Worm (Caenorhabditis elegans) whole organism, late embryonic: ENCODE results near the gene abi-1.

Experiments
- C08G9.2 ChIP-seq: sonication (generic microtip); optimal IDR thresholded peaks from 2 replicates; lab custom pipeline; 2016; ENCODE audit warnings: mild to moderate bottlenecking, missing genetic modification characterization, moderate library complexity, missing compliant biosample characterization
- C38D4.7 ChIP-seq: fragments of 200-800 bp; sonication (Bioruptor generic); optimal IDR thresholded peaks from 2 replicates; lab custom pipeline; 2018; ENCODE audit warnings: mild to moderate bottlenecking, missing genetic modification characterization, moderate library complexity, missing compliant biosample characterization
- K09A11.1 ChIP-seq: sonication (generic microtip); optimal IDR thresholded peaks from 2 replicates; lab custom pipeline; 2017; ENCODE audit warnings: antibody characterized with exemption, mild to moderate bottlenecking, missing genetic modification characterization, missing compliant biosample characterization; ENCODE audit not compliant: insufficient read depth
- ceh-19 ChIP-seq: fragments of 200-800 bp; sonication (Bioruptor generic); optimal IDR thresholded peaks from 2 replicates; lab custom pipeline; 2018; ENCODE audit warnings: mild to moderate bottlenecking, missing genetic modification characterization, missing compliant biosample characterization
- ceh-2 ChIP-seq: sonication (generic microtip); optimal IDR thresholded peaks from 2 replicates; lab custom pipeline; 2016; ENCODE audit warnings: missing genotype, missing genetic modification characterization, missing compliant biosample characterization
- ceh-22 ChIP-seq: sonication (generic microtip); optimal IDR thresholded peaks from 2 replicates; lab custom pipeline; 2017; ENCODE audit warnings: missing biosample characterization, missing genetic modification characterization
- ceh-24 ChIP-seq: sonication (generic microtip); optimal IDR thresholded peaks from 2 replicates; lab custom pipeline; 2016; ENCODE audit warnings: mild to moderate bottlenecking, missing genetic modification characterization, missing compliant biosample characterization
- ceh-30 ChIP-seq: fragments of 150-350 bp; optimal IDR thresholded peaks from 2 replicates; lab custom pipeline; 2014; ENCODE audit warnings: missing biosample characterization, missing genetic modification characterization
- ceh-31 ChIP-seq: sonication (generic microtip); optimal IDR thresholded peaks from 2 replicates; lab custom pipeline; 2016; ENCODE audit warnings: missing genetic modification characterization, missing compliant biosample characterization
- che-1 ChIP-seq: sonication (generic microtip); optimal IDR thresholded peaks from 2 replicates; lab custom pipeline; 2016; ENCODE audit warnings: mild to moderate bottlenecking, missing genetic modification characterization, missing compliant biosample characterization
- dmd-4 ChIP-seq: sonication (generic microtip); optimal IDR thresholded peaks from 2 replicates; lab custom pipeline; 2016; ENCODE audit warnings: borderline replicate concordance, missing genetic modification characterization, missing compliant biosample characterization
- dve-1 ChIP-seq: sonication (generic microtip); optimal IDR thresholded peaks from 2 replicates; lab custom pipeline; 2017; ENCODE audit warnings: antibody characterized with exemption, mild to moderate bottlenecking, missing genetic modification characterization, missing compliant biosample characterization
- elt-2 ChIP-seq: sonication (generic microtip); optimal IDR thresholded peaks from 2 replicates; lab custom pipeline; 2016; ENCODE audit warnings: missing genetic modification reagents, missing genetic modification characterization, missing compliant biosample characterization
- elt-4 ChIP-seq: sonication (generic microtip); optimal IDR thresholded peaks from 2 replicates; lab custom pipeline; 2016; ENCODE audit warnings: missing genetic modification characterization, missing compliant biosample characterization
- ets-4 ChIP-seq: sonication (generic microtip); optimal IDR thresholded peaks from 2 replicates; lab custom pipeline; 2016; ENCODE audit warnings: missing genetic modification characterization, missing compliant biosample characterization
- eyg-1 ChIP-seq: sonication (generic microtip); optimal IDR thresholded peaks from 2 replicates; lab custom pipeline; 2016; ENCODE audit warnings: missing genotype, missing genetic modification characterization, missing compliant biosample characterization
- fax-1 ChIP-seq: sonication (generic microtip); optimal IDR thresholded peaks from 2 replicates; lab custom pipeline; 2016; ENCODE audit warnings: missing genotype, missing genetic modification characterization, missing compliant biosample characterization
- fkh-6 ChIP-seq: sonication (generic microtip); optimal IDR thresholded peaks from 2 replicates; lab custom pipeline; 2016; ENCODE audit warnings: missing genetic modification characterization, missing compliant biosample characterization
- hlh-15 ChIP-seq: sonication (generic microtip); optimal IDR thresholded peaks from 2 replicates; lab custom pipeline; 2016; ENCODE audit warnings: missing genetic modification characterization, missing compliant biosample characterization
- lim-6 ChIP-seq: sonication (generic microtip); optimal IDR thresholded peaks from 2 replicates; lab custom pipeline; 2016; ENCODE audit warnings: missing genetic modification characterization, missing compliant biosample characterization
- mec-3 ChIP-seq: sonication (generic microtip); optimal IDR thresholded peaks from 2 replicates; lab custom pipeline; 2016; ENCODE audit warnings: borderline replicate concordance, missing genetic modification characterization, missing compliant biosample characterization
- nfya-1 ChIP-seq: sonication (generic microtip); optimal IDR thresholded peaks from 2 replicates; lab custom pipeline; 2017; ENCODE audit warnings: missing genetic modification characterization, mild to moderate bottlenecking, missing compliant biosample characterization, antibody characterized with exemption, moderate library complexity
- nhr-11 ChIP-seq: fragments of 150-350 bp; optimal IDR thresholded peaks from 2 replicates; lab custom pipeline; 2014; ENCODE audit warnings: missing biosample characterization, missing genetic modification characterization
- npax-4 ChIP-seq: sonication (generic microtip); optimal IDR thresholded peaks from 2 replicates; lab custom pipeline; 2016; ENCODE audit warnings: missing genetic modification characterization, missing compliant biosample characterization
- odd-2 ChIP-seq: sonication (generic microtip); optimal IDR thresholded peaks from 2 replicates; lab custom pipeline; 2017; ENCODE audit warnings: antibody characterized with exemption, mild to moderate bottlenecking, missing genetic modification characterization, missing compliant biosample characterization
- pag-3 ChIP-seq: sonication (generic microtip); optimal IDR thresholded peaks from 2 replicates; lab custom pipeline; 2016; ENCODE audit warnings: missing compliant biosample characterization, missing genetic modification characterization, borderline replicate concordance
- pat-9 ChIP-seq: fragments of 200-800 bp; sonication (Bioruptor generic); optimal IDR thresholded peaks from 2 replicates; lab custom pipeline; 2018; ENCODE audit warnings: mild to moderate bottlenecking, missing genetic modification characterization, moderate library complexity, missing compliant biosample characterization
- pax-1 ChIP-seq: fragments of 150-350 bp; optimal IDR thresholded peaks from 2 replicates; lab custom pipeline; 2014; ENCODE audit warnings: missing biosample characterization, missing genetic modification characterization
- pha-4 ChIP-seq: fragments of 150-350 bp; optimal IDR thresholded peaks from 2 replicates; lab custom pipeline; 2018; ENCODE audit warnings: missing biosample characterization, missing genetic modification reagents, missing genetic modification characterization
- sdc-2 ChIP-seq: sonication (generic microtip); optimal IDR thresholded peaks from 2 replicates; lab custom pipeline; 2016; ENCODE audit warnings: missing genotype, missing genetic modification characterization, missing compliant biosample characterization
- sox-2 ChIP-seq: fragments of 200-800 bp; sonication (Bioruptor generic); IDR thresholded peaks from 2 replicates; pipeline ENCODE4 v1.3.6; 2022; ENCODE audit warnings: missing genetic modification reagents, missing genetic modification characterization, missing compliant biosample characterization
- tbx-2 ChIP-seq: sonication (generic microtip); optimal IDR thresholded peaks from 2 replicates; lab custom pipeline; 2016; ENCODE audit warnings: missing genetic modification characterization, missing compliant biosample characterization
- tbx-7 ChIP-seq: sonication (generic microtip); optimal IDR thresholded peaks from 2 replicates; lab custom pipeline; 2016; ENCODE audit warnings: missing genotype, missing genetic modification characterization, missing compliant biosample characterization
- ttx-3 ChIP-seq: sonication (generic microtip); optimal IDR thresholded peaks from 2 replicates; lab custom pipeline; 2016; ENCODE audit warnings: missing genetic modification reagents, missing genetic modification characterization, missing compliant biosample characterization
- unc-55 ChIP-seq: sonication (generic microtip); optimal IDR thresholded peaks from 2 replicates; lab custom pipeline; 2017; ENCODE audit warnings: missing biosample characterization, missing genetic modification reagents, missing genetic modification characterization
- zip-5 ChIP-seq: sonication (generic microtip); optimal IDR thresholded peaks from 2 replicates; lab custom pipeline; 2016; ENCODE audit warnings: missing genetic modification characterization, missing compliant biosample characterization
- ztf-16 ChIP-seq: sonication (generic microtip); optimal IDR thresholded peaks from 2 replicates; lab custom pipeline; 2017; ENCODE audit warnings: missing genetic modification characterization, missing compliant biosample characterization

Gene abi-1

ce11 chrIII:5678935-5679334 lies 13.6 kb downstream of the abi-1 start, which contains the start of the genes ska-3 and rps-12 (continued):
- TF ChIP-seq hlh-15 (tag; lab: Kevin White, UChicago) (no peak), eyg-1 (tag; lab: Kevin White, UChicago) (no peak), tbx-7 (tag; lab: Kevin White, UChicago) (peak; percentile 41), ets-4 (tag; lab: Kevin White, UChicago) (peak; percentile 95), sdc-2 (peak; percentile 28), odd-2 (no peak), sox-2 (GFP tag; lab: Robert Waterston, UW) (peak; percentile 24; the same call in 1 of the 2 replicates), zip-5 (tag; lab: Kevin White, UChicago) (no peak), pag-3 (tag; lab: Kevin White, UChicago) (no peak), elt-2 (tag; lab: Kevin White, UChicago) (peak; percentile 69), K09A11.1 (tag; lab: Kevin White, UChicago) (peak; percentile 52), che-1 (tag; lab: Kevin White, UChicago) (no peak), dmd-4 (tag; lab: Kevin White, UChicago) (peak; percentile 67), nfya-1 (tag; lab: Kevin White, UChicago) (peak; percentile 96), ceh-2 (tag; lab: Kevin White, UChicago) (peak; percentile 59), ttx-3 (tag; lab: Kevin White, UChicago) (peak; percentile 6), C08G9.2 (tag; lab: Kevin White, UChicago) (peak; percentile 35), ztf-16 (tag; lab: Kevin White, UChicago) (peak; percentile 78), npax-4 (no peak), unc-55 (GFP tag; lab: Kevin White, UChicago) (peak; percentile 74), elt-4 (tag; lab: Kevin White, UChicago) (no peak), ceh-22 (tag; lab: Kevin White, UChicago) (no peak), fkh-6 (tag; lab: Kevin White, UChicago) (no peak), ceh-24 (tag; lab: Kevin White, UChicago) (no peak), lim-6 (no peak), nhr-11 (tag; lab: Kevin White, UChicago) (peak; percentile 78), C38D4.7 (GFP tag; lab: Kevin White, UChicago) (no peak), mec-3 (tag; lab: Kevin White, UChicago) (no peak), ceh-31 (peak; percentile 89)

- TF ChIP-seq nfya-1 (tag; lab: Kevin White, UChicago) (no peak), ceh-19 (GFP tag; lab: Kevin White, UChicago) (no peak), ceh-30 (no peak), fax-1 (tag; lab: Kevin White, UChicago) (no peak), nhr-11 (tag; lab: Kevin White, UChicago) (no peak), pat-9 (tag; lab: Kevin White, UChicago) (no peak), dve-1 (tag; lab: Kevin White, UChicago) (no peak), tbx-2 (tag; lab: Kevin White, UChicago) (no peak), sox-2 (GFP tag; lab: Robert Waterston, UW) (no peak), C08G9.2 (tag; lab: Kevin White, UChicago) (no peak), elt-4 (tag; lab: Kevin White, UChicago) (no peak), hlh-15 (tag; lab: Kevin White, UChicago) (no peak), pax-1 (tag; lab: Kevin White, UChicago) (no peak)
These were observed 14.8 kb downstream of the abi-1 start, which contains the start of gene F54E7.9 for ce11 chrIII:5677790-5678189. Gene F54E7.9, minus strand, starts transcription at chrIII:5677890.

ce11 chrIII:5675384-5675984 lies 17.1 kb downstream of the abi-1 start:
- TF ChIP-seq pha-4, result no peak
- peak; percentile 49 for TF ChIP-seq mec-3 (tag; lab: Kevin White, UChicago)
